Fruit fly (Drosophila melanogaster) whole organism, embryonic: Measurements from ENCODE around the gene dod.

ENCODE experiments used
- Bteb2 ChIP-seq: fragments of 200-800 bp; sonication (Bioruptor generic); optimal IDR thresholded peaks from 2 replicates; lab custom pipeline; 2016; ENCODE audit warnings: missing biosample characterization, missing genetic modification characterization
- CG10431 ChIP-seq: fragments of 200-800 bp; sonication (Bioruptor generic); optimal IDR thresholded peaks from 3 replicates; lab custom pipeline; 2018; ENCODE audit warnings: missing biosample characterization, mild to moderate bottlenecking, missing genetic modification characterization
- CG11723 ChIP-seq: fragments of 200-800 bp; sonication (Bioruptor generic); optimal IDR thresholded peaks from 2 replicates; lab custom pipeline; 2017; ENCODE audit warnings: missing biosample characterization, mild to moderate bottlenecking, missing genetic modification characterization
- CG12744 ChIP-seq: fragments of 200-800 bp; sonication (Bioruptor generic); optimal IDR thresholded peaks from 2 replicates; lab custom pipeline; 2016; ENCODE audit warnings: missing biosample characterization, missing genetic modification characterization
- CG12769 ChIP-seq: fragments of 200-800 bp; sonication (Bioruptor generic); optimal IDR thresholded peaks from 2 replicates; lab custom pipeline; 2019; ENCODE audit warnings: missing biosample characterization, mild to moderate bottlenecking, missing genetic modification characterization, moderate library complexity
- CG13296 ChIP-seq: fragments of 200-800 bp; sonication (Bioruptor generic); optimal IDR thresholded peaks from 3 replicates; lab custom pipeline; 2018; ENCODE audit warnings: missing biosample characterization, mild to moderate bottlenecking, missing genetic modification characterization
- CG13624 ChIP-seq: fragments of 200-800 bp; sonication (Bioruptor generic); optimal IDR thresholded peaks from 2 replicates; lab custom pipeline; 2016; ENCODE audit warnings: missing biosample characterization, missing genetic modification characterization
- CG13775 ChIP-seq: fragments of 200-800 bp; sonication (Bioruptor generic); optimal IDR thresholded peaks from 3 replicates; lab custom pipeline; 2017; ENCODE audit warnings: missing biosample characterization, mild to moderate bottlenecking, missing genetic modification characterization
- CG15479 ChIP-seq: fragments of 200-800 bp; sonication (Bioruptor generic); optimal IDR thresholded peaks from 3 replicates; lab custom pipeline; 2019; ENCODE audit warnings: missing biosample characterization, mild to moderate bottlenecking, missing genetic modification characterization, moderate library complexity
- CG1602 ChIP-seq: fragments of 200-800 bp; sonication (Bioruptor generic); optimal IDR thresholded peaks from 3 replicates; lab custom pipeline; 2016; ENCODE audit warnings: missing biosample characterization, missing genetic modification characterization
- CG16815 ChIP-seq: fragments of 200-800 bp; sonication (Bioruptor generic); optimal IDR thresholded peaks from 3 replicates; lab custom pipeline; 2017; ENCODE audit warnings: missing biosample characterization, mild to moderate bottlenecking, missing genetic modification characterization
- CG17385 ChIP-seq: fragments of 200-800 bp; sonication (Bioruptor generic); optimal IDR thresholded peaks from 3 replicates; lab custom pipeline; 2018; ENCODE audit warnings: missing biosample characterization, mild to moderate bottlenecking, missing genetic modification characterization
- CG1832 ChIP-seq: fragments of 200-800 bp; sonication (Bioruptor generic); optimal IDR thresholded peaks from 2 replicates; lab custom pipeline; 2017; ENCODE audit warnings: missing biosample characterization, mild to moderate bottlenecking, missing genetic modification characterization, inconsistent platforms
- CG2120 ChIP-seq: fragments of 200-800 bp; sonication (Bioruptor generic); optimal IDR thresholded peaks from 3 replicates; lab custom pipeline; 2016; ENCODE audit warnings: missing biosample characterization, missing genetic modification characterization
- CG2889 ChIP-seq: fragments of 200-800 bp; sonication (Bioruptor generic); IDR thresholded peaks from 3 replicates; pipeline ENCODE4 v1.3.6; 2022; ENCODE audit warnings: missing biosample characterization, missing genetic modification characterization
- CG4730 ChIP-seq: fragments of 200-800 bp; sonication (Bioruptor generic); IDR thresholded peaks from 2 replicates; pipeline ENCODE4 v1.3.6; 2022; ENCODE audit warnings: missing biosample characterization, missing genetic modification characterization
- CG6254 ChIP-seq: fragments of 200-800 bp; sonication (Bioruptor generic); optimal IDR thresholded peaks from 3 replicates; lab custom pipeline; 2017; ENCODE audit warnings: mild to moderate bottlenecking, missing biosample characterization, missing genetic modification reagents, missing genetic modification characterization
- CG6272 ChIP-seq: fragments of 200-800 bp; sonication (Bioruptor generic); IDR thresholded peaks from 2 replicates; pipeline ENCODE4 v1.3.6; 2022; ENCODE audit warnings: missing biosample characterization, missing genetic modification characterization
- CG7372 ChIP-seq: fragments of 200-800 bp; sonication (Bioruptor generic); IDR thresholded peaks from 2 replicates; pipeline ENCODE4 v1.3.6; 2022; ENCODE audit warnings: missing biosample characterization, missing genetic modification characterization
- CG7928 ChIP-seq: fragments of 200-800 bp; sonication (Bioruptor generic); optimal IDR thresholded peaks from 2 replicates; lab custom pipeline; 2017; ENCODE audit warnings: missing biosample characterization, mild to moderate bottlenecking, missing genetic modification characterization
- CG9932 ChIP-seq: fragments of 200-800 bp; sonication (Bioruptor generic); IDR thresholded peaks from 2 replicates; pipeline ENCODE4 v1.3.6; 2022; ENCODE audit warnings: missing biosample characterization, missing genetic modification characterization
- Dll ChIP-seq: fragments of 200-800 bp; sonication (Bioruptor generic); IDR thresholded peaks from 4 replicates; pipeline ENCODE4 v1.3.6; 2022; ENCODE audit warnings: missing biosample characterization, missing genetic modification characterization; ENCODE audit not compliant: partially characterized antibody
- Drgx ChIP-seq: fragments of 200-800 bp; sonication (Bioruptor generic); IDR thresholded peaks from 2 replicates; pipeline ENCODE4 v1.3.6; 2022; ENCODE audit warnings: missing biosample characterization, missing genetic modification characterization
- E2f2 ChIP-seq: fragments of 200-800 bp; sonication (Bioruptor generic); IDR thresholded peaks from 2 replicates; pipeline ENCODE4 v1.3.6; 2022; ENCODE audit warnings: missing biosample characterization, missing genetic modification characterization
- Ets65A ChIP-seq: fragments of 200-800 bp; sonication (Bioruptor generic); peaks from one replicate; lab custom pipeline; 2016; ENCODE audit warnings: missing biosample characterization, missing genetic modification characterization
- MTF-1 ChIP-seq: fragments of 200-800 bp; sonication (Bioruptor generic); optimal IDR thresholded peaks from 2 replicates; lab custom pipeline; 2018; ENCODE audit warnings: missing biosample characterization, mild to moderate bottlenecking, missing genetic modification characterization, borderline replicate concordance
- Mes4 ChIP-seq: fragments of 200-800 bp; sonication (Bioruptor generic); optimal IDR thresholded peaks from 2 replicates; lab custom pipeline; 2016; ENCODE audit warnings: missing biosample characterization, missing genetic modification characterization
- NfI ChIP-seq: fragments of 200-800 bp; sonication (Bioruptor generic); optimal IDR thresholded peaks from 3 replicates; lab custom pipeline; 2018; ENCODE audit warnings: missing biosample characterization, mild to moderate bottlenecking, missing genetic modification characterization, moderate library complexity
- Rx ChIP-seq: fragments of 200-800 bp; sonication (Bioruptor generic); IDR thresholded peaks from 2 replicates; pipeline ENCODE4 v1.3.6; 2022; ENCODE audit warnings: missing biosample characterization, missing genetic modification characterization
- Ssrp ChIP-seq: fragments of 200-800 bp; sonication (Bioruptor generic); optimal IDR thresholded peaks from 2 replicates; lab custom pipeline; 2018; ENCODE audit warnings: missing biosample characterization, mild to moderate bottlenecking, missing genetic modification characterization, moderate library complexity
- Usf ChIP-seq: fragments of 200-800 bp; sonication (Bioruptor generic); optimal IDR thresholded peaks from 2 replicates; lab custom pipeline; 2017; ENCODE audit warnings: missing genotype, missing biosample characterization, missing genetic modification characterization
- ara ChIP-seq: fragments of 200-800 bp; sonication (Bioruptor generic); IDR thresholded peaks from 2 replicates; pipeline ENCODE4 v1.3.6; 2022; ENCODE audit warnings: missing biosample characterization, missing genetic modification characterization
- bab2 ChIP-seq: fragments of 200-800 bp; sonication (Bioruptor generic); optimal IDR thresholded peaks from 2 replicates; lab custom pipeline; 2016; ENCODE audit warnings: missing biosample characterization, missing genetic modification characterization
- bcd ChIP-seq: fragments of 200-800 bp; sonication (Bioruptor generic); optimal IDR thresholded peaks from 2 replicates; lab custom pipeline; 2017; ENCODE audit warnings: missing biosample characterization, mild to moderate bottlenecking, missing genetic modification characterization
- cato ChIP-seq: fragments of 200-800 bp; sonication (Bioruptor generic); optimal IDR thresholded peaks from 2 replicates; lab custom pipeline; 2016; ENCODE audit warnings: missing biosample characterization, missing genetic modification characterization, borderline replicate concordance
- da ChIP-seq: fragments of 200-800 bp; sonication (Bioruptor generic); optimal IDR thresholded peaks from 2 replicates; lab custom pipeline; 2016; ENCODE audit warnings: missing biosample characterization, missing genetic modification characterization
- gcm ChIP-seq: fragments of 200-800 bp; sonication (Bioruptor generic); optimal IDR thresholded peaks from 2 replicates; lab custom pipeline; 2019; ENCODE audit warnings: missing biosample characterization, mild to moderate bottlenecking, missing genetic modification characterization, moderate library complexity
- h ChIP-seq: fragments of >200 bp; optimal IDR thresholded peaks from 2 replicates; lab custom pipeline; 2017
- lov ChIP-seq, 2 experiments: fragments of 200-800 bp in 1 of 2; fragments of >200 bp in 1 of 2; sonication (Bioruptor generic) in 1 of 2; IDR thresholded peaks in 1 of 2; optimal IDR thresholded peaks in 1 of 2; 2 replicates in 1 of 2; 3 replicates in 1 of 2; pipeline versions ENCODE4 v1.3.6 to Lab custom; 2017 to 2022; ENCODE audit warnings: missing biosample characterization in 1 of 2, missing genetic modification characterization in 1 of 2
- p53 ChIP-seq: fragments of 200-800 bp; sonication (Bioruptor generic); optimal IDR thresholded peaks from 2 replicates; lab custom pipeline; 2016; ENCODE audit warnings: missing biosample characterization, missing genetic modification characterization
- pzg ChIP-seq: fragments of 200-800 bp; sonication (Bioruptor generic); optimal IDR thresholded peaks from 3 replicates; lab custom pipeline; 2018; ENCODE audit warnings: missing biosample characterization, mild to moderate bottlenecking, missing genetic modification characterization, moderate library complexity
- ranshi ChIP-seq: fragments of 200-800 bp; sonication (Bioruptor generic); IDR thresholded peaks from 2 replicates; pipeline ENCODE4 v1.3.6; 2022; ENCODE audit warnings: missing biosample characterization, missing genetic modification characterization
- run ChIP-seq: fragments of 200-800 bp; sonication (Bioruptor generic); optimal IDR thresholded peaks from 3 replicates; lab custom pipeline; 2018; ENCODE audit warnings: missing biosample characterization, mild to moderate bottlenecking, missing genetic modification characterization
- scrt ChIP-seq: fragments of 200-800 bp; sonication (Bioruptor generic); optimal IDR thresholded peaks from 2 replicates; lab custom pipeline; 2018; ENCODE audit warnings: missing biosample characterization, mild to moderate bottlenecking, missing genetic modification characterization, moderate library complexity
- sna ChIP-seq: fragments of 200-800 bp; sonication (Bioruptor generic); IDR thresholded peaks from 2 replicates; pipeline ENCODE4 v1.3.6; 2022; ENCODE audit warnings: missing biosample characterization, missing genetic modification characterization; ENCODE audit not compliant: partially characterized antibody
- sob ChIP-seq: fragments of 200-800 bp; sonication (Bioruptor generic); IDR thresholded peaks from 2 replicates; pipeline ENCODE4 v1.3.6; 2022; ENCODE audit warnings: missing biosample characterization, missing genetic modification characterization
- sqz ChIP-seq: fragments of 200-800 bp; sonication (Bioruptor generic); optimal IDR thresholded peaks from 3 replicates; lab custom pipeline; 2018; ENCODE audit warnings: missing biosample characterization, mild to moderate bottlenecking, missing genetic modification characterization
- tna ChIP-seq: fragments of 200-800 bp; sonication (Bioruptor generic); IDR thresholded peaks from 2 replicates; pipeline ENCODE4 v1.3.6; 2022; ENCODE audit warnings: missing biosample characterization, missing genetic modification characterization; ENCODE audit not compliant: partially characterized antibody
- usp ChIP-seq: fragments of >200 bp; optimal IDR thresholded peaks from 2 replicates; lab custom pipeline; 2017; ENCODE audit warnings: missing biosample characterization, missing genetic modification characterization
- wek ChIP-seq: fragments of 200-800 bp; sonication (Bioruptor generic); optimal IDR thresholded peaks from 3 replicates; lab custom pipeline; 2018; ENCODE audit warnings: missing biosample characterization, mild to moderate bottlenecking, missing genetic modification characterization, moderate library complexity

dod gene

DNA sequence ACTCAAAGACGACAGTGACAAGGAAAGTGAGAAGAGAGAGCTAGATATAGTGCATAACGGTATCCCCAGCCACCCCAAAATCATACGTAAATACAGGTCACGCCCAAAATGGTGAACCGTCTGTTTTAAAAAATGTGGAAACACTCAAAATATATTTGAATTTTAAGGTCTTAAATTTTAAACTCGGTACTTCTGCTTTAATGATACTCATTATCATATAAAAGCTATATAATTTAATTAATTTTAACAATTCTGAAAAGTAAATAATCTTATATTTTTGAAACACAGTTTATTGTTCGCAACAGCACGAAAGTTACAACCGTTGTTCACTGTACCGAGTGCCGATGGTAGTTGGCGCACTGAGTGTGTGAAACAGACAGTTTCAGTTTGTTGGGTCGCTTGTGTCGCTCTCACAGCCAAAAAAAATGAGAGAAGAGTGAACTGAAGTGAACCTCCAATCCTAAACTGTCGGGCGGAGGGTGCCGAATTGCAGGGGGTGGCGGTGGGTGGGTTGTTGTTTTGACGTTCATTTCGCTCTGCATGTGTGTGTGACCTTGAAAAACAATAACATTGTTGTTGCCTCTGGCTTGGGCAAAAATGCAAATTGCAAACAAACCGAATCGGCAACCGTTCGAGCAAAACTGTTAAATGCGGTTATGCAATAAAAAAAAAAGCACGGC, 21.3 kb downstream of the dod start (continued):
- peak; percentile 72 for TF ChIP-seq ara (GFP tag; lab: Robert Waterston, UW)
- TF ChIP-seq CG10431 (GFP tag; lab: Kevin White, UChicago): peak; percentile 78
- peak; percentile 88 for TF ChIP-seq CG13775 (GFP tag; lab: Kevin White, UChicago)
- TF ChIP-seq CG2120 (GFP tag; lab: Kevin White, UChicago): peak; percentile 63
- TF ChIP-seq usp: no peak
- TF ChIP-seq bab2 (GFP tag; lab: Kevin White, UChicago): peak; percentile 9
- peak; percentile 85 for TF ChIP-seq sob (GFP tag; lab: Robert Waterston, UW)
- peak; percentile 87 for TF ChIP-seq CG1602 (GFP tag; lab: Kevin White, UChicago)
- peak; percentile 96 for TF ChIP-seq CG13296 (GFP tag; lab: Kevin White, UChicago)
- peak; percentile 72 for TF ChIP-seq MTF-1 (GFP tag; lab: Kevin White, UChicago)
- peak; percentile 69 for TF ChIP-seq E2f2 (GFP tag; lab: Robert Waterston, UW)
- peak; percentile 92 for TF ChIP-seq sqz
- TF ChIP-seq bcd: peak; percentile 95
- no peak for TF ChIP-seq Dll (GFP tag; lab: Robert Waterston, UW)
- TF ChIP-seq NfI (GFP tag; lab: Kevin White, UChicago): peak; percentile 94
- TF ChIP-seq pzg (GFP tag; lab: Kevin White, UChicago): no peak
- TF ChIP-seq CG9932 (GFP tag; lab: Robert Waterston, UW): peak; percentile 88
- TF ChIP-seq CG7928 (GFP tag; lab: Kevin White, UChicago): peak; percentile 63
- TF ChIP-seq Rx (GFP tag; lab: Robert Waterston, UW): no peak; the same call in none of the 2 replicates
- peak; percentile 82 for TF ChIP-seq CG11723
- peak; percentile 87 for TF ChIP-seq ranshi (GFP tag; lab: Robert Waterston, UW)
- peak; percentile 87 for TF ChIP-seq CG16815 (GFP tag; lab: Kevin White, UChicago)
- no peak for TF ChIP-seq tna (GFP tag; lab: Robert Waterston, UW)
- TF ChIP-seq wek: peak; percentile 43
- peak; percentile 82 for TF ChIP-seq CG12769 (tag; lab: Kevin White, UChicago)
- TF ChIP-seq CG7372: peak; percentile 88
- TF ChIP-seq Drgx: peak; percentile 85
- TF ChIP-seq CG12744 (GFP tag; lab: Kevin White, UChicago): peak; percentile 19
- TF ChIP-seq run (tag; lab: Kevin White, UChicago): peak; percentile 85
- peak; percentile 90 for TF ChIP-seq CG17385 (GFP tag; lab: Kevin White, UChicago)
- no peak for TF ChIP-seq h (lab: Kevin White, UChicago)
- peak; percentile 81 for TF ChIP-seq CG6254
- TF ChIP-seq Bteb2 (GFP tag; lab: Kevin White, UChicago): peak; percentile 11
- TF ChIP-seq lov (optimal IDR thresholded peaks at IDR 0.05; lab: Kevin White, UChicago): no peak
- no peak for TF ChIP-seq lov (GFP tag; IDR thresholded peaks at IDR 0.05; lab: Robert Waterston, UW)
- peak; percentile 70 for TF ChIP-seq Usf (GFP tag; lab: Kevin White, UChicago)
- TF ChIP-seq p53: no peak
- peak; percentile 73 for TF ChIP-seq CG6272 (GFP tag; lab: Robert Waterston, UW)
- TF ChIP-seq sna (GFP tag; lab: Robert Waterston, UW): no peak
- peak; percentile 76 for TF ChIP-seq CG2889 (GFP tag; lab: Robert Waterston, UW)
- peak; percentile 84 for TF ChIP-seq CG4730 (GFP tag; lab: Robert Waterston, UW)
- no peak for TF ChIP-seq Mes4 (GFP tag; lab: Kevin White, UChicago)
- TF ChIP-seq Ets65A (GFP tag; lab: Kevin White, UChicago): peak; percentile 93
- no peak for TF ChIP-seq CG1832 (GFP tag; lab: Kevin White, UChicago)
- peak; percentile 90 for TF ChIP-seq gcm (GFP tag; lab: Kevin White, UChicago)
- TF ChIP-seq CG15479: no peak
- TF ChIP-seq CG13624 (GFP tag; lab: Kevin White, UChicago): peak; percentile 29
- peak; percentile 92 for TF ChIP-seq Ssrp (tag; lab: Kevin White, UChicago)
- TF ChIP-seq scrt (GFP tag; lab: Kevin White, UChicago): peak; percentile 90
- peak; percentile 59 for TF ChIP-seq cato
- no peak for TF ChIP-seq da (GFP tag; lab: Kevin White, UChicago)
